Worm (Caenorhabditis elegans): ENCODE measurements around the gene mpst-2.

mpst-2 gene

ce11 chrV:14847291-14847915 is 45.9 kb downstream of the mpst-2 start, which contains the start of gene ret-1:
Gene ret-1 (minus strand): TSS chrV:14847413.
- TF ChIP-seq ztf-11 (tag; optimal IDR thresholded peaks at IDR 0.05) (no peak), daf-12 (tag; optimal IDR thresholded peaks at IDR 0.05) (no peak), unc-39 (tag; optimal IDR thresholded peaks at IDR 0.05) (no peak), elt-2 (tag; optimal IDR thresholded peaks at IDR 0.05) (peak; percentile 14), unc-62 (GFP tag; optimal IDR thresholded peaks at IDR 0.05) (no peak), ama-1 (optimal IDR thresholded peaks at IDR 0.05) (peak; percentile 66), lsy-12 (tag; optimal IDR thresholded peaks at IDR 0.05) (peak; percentile 42), pha-4 (tag; optimal IDR thresholded peaks at IDR 0.05) (no peak), zag-1 (tag; optimal IDR thresholded peaks at IDR 0.05) (no peak), ceh-16 (tag; optimal IDR thresholded peaks at IDR 0.05) (no peak), elt-1 (tag; optimal IDR thresholded peaks at IDR 0.05) (no peak), nhr-11 (tag; optimal IDR thresholded peaks at IDR 0.05) (no peak), nhr-237 (tag; optimal IDR thresholded peaks at IDR 0.05) (no peak), fkh-10 (GFP tag; optimal IDR thresholded peaks at IDR 0.05) (no peak), nhr-43 (tag; optimal IDR thresholded peaks at IDR 0.05; ENCODE audit: poor library complexity, severe bottlenecking) (no peak), eor-1 (tag; optimal IDR thresholded peaks at IDR 0.05) (no peak), sea-2 (GFP tag; optimal IDR thresholded peaks at IDR 0.05) (no peak), ceh-82 (tag; optimal IDR thresholded peaks at IDR 0.05) (no peak), snpc-4 (tag; optimal IDR thresholded peaks at IDR 0.05) (no peak), ztf-4 (tag; optimal IDR thresholded peaks at IDR 0.05) (no peak), nhr-77 (tag; optimal IDR thresholded peaks at IDR 0.05) (no peak), aly-2 (tag; optimal IDR thresholded peaks at IDR 0.05) (no peak), lin-39 (tag; optimal IDR thresholded peaks at IDR 0.05) (peak; percentile 43), hmg-11 (tag; optimal IDR thresholded peaks at IDR 0.05) (no peak), lin-15B (tag; optimal IDR thresholded peaks at IDR 0.05) (no peak), nhr-67 (tag; optimal IDR thresholded peaks at IDR 0.05) (no peak), fkh-2 (tag; optimal IDR thresholded peaks at IDR 0.05) (no peak), egl-5 (tag; optimal IDR thresholded peaks at IDR 0.05) (peak; percentile 65), nhr-12 (tag; optimal IDR thresholded peaks at IDR 0.05) (no peak), nhr-23 (tag; optimal IDR thresholded peaks at IDR 0.05) (no peak), pqm-1 (tag; optimal IDR thresholded peaks at IDR 0.05) (no peak), nfya-1 (tag; optimal IDR thresholded peaks at IDR 0.05; ENCODE audit: insufficient read depth) (peak; percentile 38), ZK546.5 (tag; optimal IDR thresholded peaks at IDR 0.05) (no peak), jun-1 (tag; optimal IDR thresholded peaks at IDR 0.05) (no peak), ceh-28 (tag; optimal IDR thresholded peaks at IDR 0.05) (no peak), mdl-1 (tag; optimal IDR thresholded peaks at IDR 0.05) (no peak), ceh-9 (tag; optimal IDR thresholded peaks at IDR 0.05) (no peak)

ce11 chrV:14841660-14842059 is 51.6 kb downstream of the mpst-2 start:
- no peak for TF ChIP-seq ceh-16 (tag; optimal IDR thresholded peaks at IDR 0.05)
- no peak for TF ChIP-seq sea-2 (GFP tag; optimal IDR thresholded peaks at IDR 0.05)
- no peak for TF ChIP-seq nhr-23 (tag; optimal IDR thresholded peaks at IDR 0.05)
- no peak for TF ChIP-seq egl-5 (tag; optimal IDR thresholded peaks at IDR 0.05)
- no peak for TF ChIP-seq ceh-82 (tag; optimal IDR thresholded peaks at IDR 0.05)
- TF ChIP-seq elt-2 (tag; optimal IDR thresholded peaks at IDR 0.05), result no peak
- no peak for TF ChIP-seq unc-62 (GFP tag; optimal IDR thresholded peaks at IDR 0.05)
- TF ChIP-seq elt-1 (tag; optimal IDR thresholded peaks at IDR 0.05), result no peak
- no peak for TF ChIP-seq ztf-11 (tag; optimal IDR thresholded peaks at IDR 0.05)
- no peak for TF ChIP-seq nhr-76 (tag; optimal IDR thresholded peaks at IDR 0.05)
- no peak for TF ChIP-seq nhr-43 (tag; optimal IDR thresholded peaks at IDR 0.05; ENCODE audit: poor library complexity, severe bottlenecking)
- TF ChIP-seq ama-1 (optimal IDR thresholded peaks at IDR 0.05), result no peak
- no peak for TF ChIP-seq nhr-28 (tag; optimal IDR thresholded peaks at IDR 0.05)
- no peak for TF ChIP-seq ceh-28 (tag; optimal IDR thresholded peaks at IDR 0.05)
- TF ChIP-seq lin-39 (tag; optimal IDR thresholded peaks at IDR 0.05), result no peak
- no peak for TF ChIP-seq nhr-25 (tag; optimal IDR thresholded peaks at IDR 0.05)
- no peak for TF ChIP-seq fos-1 (tag; optimal IDR thresholded peaks at IDR 0.05)
- TF ChIP-seq snpc-4 (tag; optimal IDR thresholded peaks at IDR 0.05), result no peak
- no peak for TF ChIP-seq skn-1 (tag; optimal IDR thresholded peaks at IDR 0.05)
